Fruit fly (Drosophila melanogaster) whole organism, embryonic: Measurements from ENCODE around the gene CG31467.

Source experiments
- Asciz ChIP-seq: fragments of 200-800 bp; sonication (Bioruptor generic); optimal IDR thresholded peaks from 2 replicates; lab custom pipeline; 2017; ENCODE audit warnings: missing biosample characterization, mild to moderate bottlenecking, missing genetic modification characterization, missing genetic modification reagents
- C15 ChIP-seq: fragments of 200-800 bp; sonication (Bioruptor generic); IDR thresholded peaks from 3 replicates; pipeline ENCODE4 v1.3.6; 2022; ENCODE audit warnings: missing biosample characterization, missing genetic modification characterization
- CG10267 ChIP-seq: fragments of 200-800 bp; sonication (Bioruptor generic); optimal IDR thresholded peaks from 2 replicates; lab custom pipeline; 2018; ENCODE audit warnings: missing biosample characterization, mild to moderate bottlenecking, missing genetic modification characterization, moderate library complexity
- CG10565 ChIP-seq: fragments of 200-800 bp; sonication (Bioruptor generic); optimal IDR thresholded peaks from 3 replicates; lab custom pipeline; 2016; ENCODE audit warnings: missing biosample characterization, mild to moderate bottlenecking, missing genetic modification characterization
- CG10959 ChIP-seq: fragments of 200-800 bp; sonication (Bioruptor generic); IDR thresholded peaks from 2 replicates; pipeline ENCODE4 v1.3.6; 2022; ENCODE audit warnings: missing biosample characterization, missing genetic modification characterization
- CG10979 ChIP-seq: fragments of 200-800 bp; sonication (Bioruptor generic); optimal IDR thresholded peaks from 2 replicates; lab custom pipeline; 2018; ENCODE audit warnings: missing biosample characterization, mild to moderate bottlenecking, missing genetic modification characterization, moderate library complexity
- CG11247 ChIP-seq: fragments of 200-800 bp; sonication (Bioruptor generic); IDR thresholded peaks from 2 replicates; pipeline ENCODE4 v1.3.6; 2022; ENCODE audit warnings: missing biosample characterization, missing genetic modification characterization
- CG12942 ChIP-seq: fragments of 200-800 bp; sonication (Bioruptor generic); optimal IDR thresholded peaks from 3 replicates; lab custom pipeline; 2016; ENCODE audit warnings: missing biosample characterization, missing genetic modification characterization
- CG13624 ChIP-seq: fragments of 200-800 bp; sonication (Bioruptor generic); optimal IDR thresholded peaks from 2 replicates; lab custom pipeline; 2016; ENCODE audit warnings: missing biosample characterization, missing genetic modification characterization
- CG15514 ChIP-seq: fragments of 200-800 bp; sonication (Bioruptor generic); optimal IDR thresholded peaks from 3 replicates; lab custom pipeline; 2017; ENCODE audit warnings: missing biosample characterization, missing genetic modification characterization, mild to moderate bottlenecking, moderate library complexity, missing genetic modification reagents
- CG17612 ChIP-seq: fragments of 200-800 bp; sonication (Bioruptor generic); IDR thresholded peaks from 2 replicates; pipeline ENCODE4 v1.3.6; 2022; ENCODE audit warnings: missing biosample characterization, missing genetic modification characterization
- CG1832 ChIP-seq: fragments of 200-800 bp; sonication (Bioruptor generic); optimal IDR thresholded peaks from 2 replicates; lab custom pipeline; 2017; ENCODE audit warnings: missing biosample characterization, mild to moderate bottlenecking, missing genetic modification characterization, inconsistent platforms
- CG18619 ChIP-seq: fragments of 200-800 bp; sonication (Bioruptor generic); optimal IDR thresholded peaks from 3 replicates; lab custom pipeline; 2017; ENCODE audit warnings: missing biosample characterization, mild to moderate bottlenecking, missing genetic modification characterization
- CG4404 ChIP-seq: fragments of 200-800 bp; sonication (Bioruptor generic); IDR thresholded peaks from 2 replicates; pipeline ENCODE4 v1.3.6; 2022; ENCODE audit warnings: missing biosample characterization, missing genetic modification characterization
- CG4730 ChIP-seq: fragments of 200-800 bp; sonication (Bioruptor generic); IDR thresholded peaks from 2 replicates; pipeline ENCODE4 v1.3.6; 2022; ENCODE audit warnings: missing biosample characterization, missing genetic modification characterization
- CG5953 ChIP-seq: fragments of 200-800 bp; sonication (Bioruptor generic); IDR thresholded peaks from 2 replicates; pipeline ENCODE4 v1.3.6; 2022; ENCODE audit warnings: missing biosample characterization, missing genetic modification characterization
- CG7357 ChIP-seq: fragments of 200-800 bp; sonication (Bioruptor generic); IDR thresholded peaks from 3 replicates; pipeline ENCODE4 v1.3.6; 2022; ENCODE audit warnings: missing biosample characterization, missing genetic modification characterization
- CG8924 ChIP-seq: fragments of 200-800 bp; optimal IDR thresholded peaks from 3 replicates; lab custom pipeline; 2019; ENCODE audit warnings: missing biosample characterization, mild to moderate bottlenecking, missing genetic modification characterization, moderate library complexity
- CG9437 ChIP-seq: fragments of 200-800 bp; sonication (Bioruptor generic); optimal IDR thresholded peaks from 2 replicates; lab custom pipeline; 2018; ENCODE audit warnings: missing biosample characterization, mild to moderate bottlenecking, missing genetic modification characterization
- CG9727 ChIP-seq: fragments of 200-800 bp; sonication (Bioruptor generic); optimal IDR thresholded peaks from 3 replicates; lab custom pipeline; 2017; ENCODE audit warnings: missing biosample characterization, mild to moderate bottlenecking, missing genetic modification characterization
- CG9797 ChIP-seq: fragments of 200-800 bp; sonication (Bioruptor generic); optimal IDR thresholded peaks from 3 replicates; lab custom pipeline; 2018; ENCODE audit warnings: missing biosample characterization, mild to moderate bottlenecking, missing genetic modification characterization
- CG9817 ChIP-seq: fragments of 200-800 bp; sonication (Bioruptor generic); optimal IDR thresholded peaks from 2 replicates; lab custom pipeline; 2018; ENCODE audit warnings: missing biosample characterization, mild to moderate bottlenecking, missing genetic modification characterization, moderate library complexity
- ERR ChIP-seq: fragments of 200-800 bp; sonication (Bioruptor generic); optimal IDR thresholded peaks from 2 replicates; lab custom pipeline; 2016; ENCODE audit warnings: missing biosample characterization, missing genetic modification characterization
- Elba2 ChIP-seq: fragments of 200-800 bp; sonication (Bioruptor generic); optimal IDR thresholded peaks from 3 replicates; lab custom pipeline; 2016; ENCODE audit warnings: missing biosample characterization, missing genetic modification characterization
- Ets97D ChIP-seq: fragments of 200-800 bp; sonication (Bioruptor generic); optimal IDR thresholded peaks from 3 replicates; lab custom pipeline; 2016; ENCODE audit warnings: missing biosample characterization, missing genetic modification characterization
- HLH3B ChIP-seq: fragments of 200-800 bp; sonication (Bioruptor generic); IDR thresholded peaks from 2 replicates; pipeline ENCODE4 v1.3.6; 2022; ENCODE audit warnings: missing biosample characterization, missing genetic modification characterization
- Hand ChIP-seq: fragments of 200-800 bp; sonication (Bioruptor generic); optimal IDR thresholded peaks from 2 replicates; lab custom pipeline; 2017; ENCODE audit warnings: mild to moderate bottlenecking, missing biosample characterization, missing genetic modification reagents, missing genetic modification characterization
- Hey ChIP-seq: fragments of 200-800 bp; sonication (Bioruptor generic); optimal IDR thresholded peaks from 3 replicates; lab custom pipeline; 2018; ENCODE audit warnings: missing biosample characterization, mild to moderate bottlenecking, missing genetic modification characterization
- Hr78 ChIP-seq, 2 experiments: fragments of 200-800 bp in 1 of 2; fragments of >200 bp in 1 of 2; sonication (Bioruptor generic) in 1 of 2; optimal IDR thresholded peaks; 2 replicates each; lab custom pipeline; 2017 to 2019; ENCODE audit warnings: missing biosample characterization in 2 of 2, missing genetic modification characterization in 2 of 2, mild to moderate bottlenecking in 1 of 2, moderate library complexity in 1 of 2
- Mrtf ChIP-seq: fragments of 200-800 bp; sonication (Bioruptor generic); IDR thresholded peaks from 3 replicates; pipeline ENCODE4 v1.3.6; 2022; ENCODE audit warnings: missing biosample characterization, missing genetic modification characterization
- Nf-YC ChIP-seq: fragments of 200-800 bp; optimal IDR thresholded peaks from 3 replicates; lab custom pipeline; 2019; ENCODE audit warnings: missing biosample characterization, mild to moderate bottlenecking, missing genetic modification characterization, moderate library complexity
- Oaz ChIP-seq: fragments of 200-800 bp; sonication (Bioruptor generic); IDR thresholded peaks from 2 replicates; pipeline ENCODE4 v1.3.6; 2022; ENCODE audit warnings: missing biosample characterization, missing genetic modification characterization
- Opbp ChIP-seq: fragments of 200-800 bp; sonication (Bioruptor generic); IDR thresholded peaks from 3 replicates; pipeline ENCODE4 v1.3.6; 2022; ENCODE audit warnings: missing biosample characterization, missing genetic modification characterization; ENCODE audit not compliant: partially characterized antibody
- Poxn ChIP-seq: fragments of 200-800 bp; sonication (Bioruptor generic); IDR thresholded peaks from 2 replicates; pipeline ENCODE4 v1.3.6; 2022; ENCODE audit warnings: missing biosample characterization, missing genetic modification characterization
- Ravus ChIP-seq: fragments of 200-800 bp; sonication (Bioruptor generic); IDR thresholded peaks from 2 replicates; pipeline ENCODE4 v1.3.6; 2022; ENCODE audit warnings: missing biosample characterization, missing genetic modification characterization
- Side ChIP-seq: fragments of 200-800 bp; sonication (Bioruptor generic); optimal IDR thresholded peaks from 2 replicates; lab custom pipeline; 2016; ENCODE audit warnings: missing biosample characterization, missing genetic modification characterization
- Stat92E ChIP-seq, 3 experiments: fragments of >200 bp in 2 of 3; fragments of 200-800 bp in 1 of 3; sonication (Bioruptor generic) in 1 of 3; optimal IDR thresholded peaks; 2 replicates each; lab custom pipeline; 2017 to 2019; ENCODE audit warnings: missing biosample characterization in 3 of 3, missing genetic modification characterization in 3 of 3, mild to moderate bottlenecking in 1 of 3, moderate library complexity in 1 of 3
- Tbp ChIP-seq: fragments of >200 bp; optimal IDR thresholded peaks from 2 replicates; lab custom pipeline; 2018; ENCODE audit warnings: missing biosample characterization, missing genetic modification characterization
- ap ChIP-seq: fragments of 200-800 bp; sonication (Bioruptor generic); IDR thresholded peaks from 2 replicates; pipeline ENCODE4 v1.3.6; 2022; ENCODE audit warnings: missing biosample characterization, missing genetic modification characterization
- br ChIP-seq: fragments of >200 bp; optimal IDR thresholded peaks from 2 replicates; lab custom pipeline; 2017
- ftz-f1 ChIP-seq: fragments of 200-800 bp; sonication (Bioruptor generic); optimal IDR thresholded peaks from 2 replicates; lab custom pipeline; 2016; ENCODE audit warnings: missing biosample characterization, missing genetic modification characterization
- fu2 ChIP-seq: fragments of 200-800 bp; sonication (Bioruptor generic); optimal IDR thresholded peaks from 2 replicates; lab custom pipeline; 2016; ENCODE audit warnings: missing biosample characterization, missing genetic modification characterization
- gcm ChIP-seq: fragments of 200-800 bp; sonication (Bioruptor generic); optimal IDR thresholded peaks from 2 replicates; lab custom pipeline; 2019; ENCODE audit warnings: missing biosample characterization, mild to moderate bottlenecking, missing genetic modification characterization, moderate library complexity
- lbe ChIP-seq: fragments of 200-800 bp; sonication (Bioruptor generic); optimal IDR thresholded peaks from 2 replicates; lab custom pipeline; 2016; ENCODE audit warnings: missing biosample characterization, mild to moderate bottlenecking, missing genetic modification characterization
- nerfin-2 ChIP-seq: fragments of 200-800 bp; sonication (Bioruptor generic); IDR thresholded peaks from 2 replicates; pipeline ENCODE4 v1.3.6; 2022; ENCODE audit warnings: missing biosample characterization, missing genetic modification characterization; ENCODE audit not compliant: partially characterized antibody
- oc ChIP-seq: fragments of 200-800 bp; sonication (Bioruptor generic); optimal IDR thresholded peaks from 2 replicates; lab custom pipeline; 2018; ENCODE audit warnings: missing biosample characterization, mild to moderate bottlenecking, missing genetic modification characterization, moderate library complexity
- pfk ChIP-seq: fragments of 200-800 bp; sonication (Bioruptor generic); optimal IDR thresholded peaks from 2 replicates; lab custom pipeline; 2018; ENCODE audit warnings: missing biosample characterization, mild to moderate bottlenecking, missing genetic modification characterization, moderate library complexity
- row ChIP-seq: fragments of 200-800 bp; sonication (Bioruptor generic); IDR thresholded peaks from 3 replicates; pipeline ENCODE4 v1.3.6; 2022; ENCODE audit warnings: missing biosample characterization, missing genetic modification characterization
- salm ChIP-seq: fragments of 200-800 bp; sonication (Bioruptor generic); optimal IDR thresholded peaks from 2 replicates; lab custom pipeline; 2018; ENCODE audit warnings: missing biosample characterization, mild to moderate bottlenecking, missing genetic modification characterization
- sens ChIP-seq: fragments of 200-800 bp; sonication (Bioruptor generic); peaks from one replicate; lab custom pipeline; 2016; ENCODE audit warnings: missing biosample characterization, missing genetic modification characterization
- unc-4 ChIP-seq: fragments of 200-800 bp; sonication (Bioruptor generic); IDR thresholded peaks from 2 replicates; pipeline ENCODE4 v1.3.6; 2022; ENCODE audit warnings: missing biosample characterization, missing genetic modification characterization; ENCODE audit not compliant: partially characterized antibody
- wek ChIP-seq: fragments of 200-800 bp; sonication (Bioruptor generic); optimal IDR thresholded peaks from 3 replicates; lab custom pipeline; 2018; ENCODE audit warnings: missing biosample characterization, mild to moderate bottlenecking, missing genetic modification characterization, moderate library complexity

The CG31467 gene

dm6 chr3R:10696371-10696777, 10.3 kb downstream of the CG31467 start, which contains the start of the genes pug, CG14683 and CG46459 (continued):
- no peak for TF ChIP-seq HLH3B
- TF ChIP-seq sens (GFP tag; lab: Kevin White, UChicago) = peak; percentile 91
- no peak for TF ChIP-seq CG4404 (GFP tag; lab: Robert Waterston, UW)
- peak; percentile 72 for TF ChIP-seq row (GFP tag; lab: Robert Waterston, UW)
- peak; percentile 11 for TF ChIP-seq fu2 (GFP tag; lab: Kevin White, UChicago)
- TF ChIP-seq unc-4 = peak; percentile 96
- TF ChIP-seq Stat92E (GFP tag; optimal IDR thresholded peaks at IDR 0.05; lab: Kevin White, UChicago) = no peak
- TF ChIP-seq Nf-YC (tag; lab: Kevin White, UChicago) = peak; percentile 25
- no peak for TF ChIP-seq C15 (GFP tag; lab: Robert Waterston, UW)
- TF ChIP-seq CG9797 = no peak
- TF ChIP-seq Ets97D = peak; percentile 80
- TF ChIP-seq CG7357 = no peak
- no peak for TF ChIP-seq CG5953 (GFP tag; lab: Robert Waterston, UW)
- no peak for TF ChIP-seq Hr78 (GFP tag; optimal IDR thresholded peaks at IDR 0.05; lab: Kevin White, UChicago)
- no peak for TF ChIP-seq Tbp (GFP tag; lab: Kevin White, UChicago)
- no peak for TF ChIP-seq Asciz
- no peak for TF ChIP-seq wek (GFP tag; lab: Kevin White, UChicago)
- no peak for TF ChIP-seq oc
- TF ChIP-seq salm (tag; lab: Kevin White, UChicago) = no peak
- peak; percentile 50 for TF ChIP-seq ERR (GFP tag; lab: Kevin White, UChicago)
- no peak for TF ChIP-seq CG11247 (GFP tag; lab: Robert Waterston, UW)
- peak; percentile 94 for TF ChIP-seq nerfin-2
- no peak for TF ChIP-seq gcm
- TF ChIP-seq Oaz (GFP tag; lab: Robert Waterston, UW) = no peak
- no peak for TF ChIP-seq ftz-f1 (GFP tag; lab: Kevin White, UChicago)
- no peak for TF ChIP-seq Hand (GFP tag; lab: Kevin White, UChicago)
- peak; percentile 51 for TF ChIP-seq lbe
- TF ChIP-seq Hey (tag; lab: Kevin White, UChicago) = no peak
- no peak for TF ChIP-seq Poxn (GFP tag; lab: Robert Waterston, UW)
- no peak for TF ChIP-seq CG10959
- TF ChIP-seq CG13624 (GFP tag; lab: Kevin White, UChicago) = peak; percentile 62
- no peak for TF ChIP-seq CG17612 (GFP tag; lab: Robert Waterston, UW)
- TF ChIP-seq CG15514 (GFP tag; lab: Kevin White, UChicago) = peak; percentile 22
- no peak for TF ChIP-seq Elba2 (GFP tag; lab: Kevin White, UChicago)
- no peak for TF ChIP-seq CG1832
- TF ChIP-seq Ravus (GFP tag; lab: Robert Waterston, UW) = no peak
- TF ChIP-seq CG9727 (GFP tag; lab: Kevin White, UChicago) = peak; percentile 33
- TF ChIP-seq CG18619 (GFP tag; lab: Kevin White, UChicago) = no peak
- TF ChIP-seq CG10565 (GFP tag; lab: Kevin White, UChicago) = no peak
- peak; percentile 93 for TF ChIP-seq CG10267 (tag; lab: Kevin White, UChicago)
- no peak for TF ChIP-seq Mrtf
- TF ChIP-seq pfk (GFP tag; lab: Kevin White, UChicago) = no peak
- no peak for TF ChIP-seq br (lab: Kevin White, UChicago)
- TF ChIP-seq CG4730 = no peak
- TF ChIP-seq Opbp (GFP tag; lab: Robert Waterston, UW) = peak; percentile 94
- no peak for TF ChIP-seq CG10979
- no peak for TF ChIP-seq CG9437
- peak; percentile 4 for TF ChIP-seq CG12942
- TF ChIP-seq ap (GFP tag; lab: Robert Waterston, UW) = no peak
- no peak for TF ChIP-seq CG9817 (tag; lab: Kevin White, UChicago)
- peak; percentile 60 for TF ChIP-seq Side (GFP tag; lab: Kevin White, UChicago)
- TF ChIP-seq CG8924 (tag; lab: Kevin White, UChicago) = peak; percentile 15
